ENCODE assay signal across 4 fruit fly cellular contexts in genomic region chr2L:7431861-7432601, dm6.
TF ChIP-seq lines count a peak whose summit lies in the region.

No protein-coding gene starts in this region.

- no peak for TF ChIP-seq CTCF in whole organism, embryonic (GFP tag; optimal IDR thresholded peaks at IDR 0.05; lab: Kevin White, UChicago)

TF ChIP-seq in whole organism, adult, 20 proteins besides CTCF, POLR2A, EP300 and RAD21:
- TF ChIP-seq Mnt (GFP tag; optimal IDR thresholded peaks at IDR 0.05; lab: Kevin White, UChicago): no peak
- TF ChIP-seq kay (GFP tag; lab: Kevin White, UChicago; ENCODE audit: borderline replicate concordance): peak; percentile 59

TF ChIP-seq in whole organism, embryonic, 481 proteins besides CTCF, POLR2A, EP300 and RAD21:
- no peak for TF ChIP-seq CG4854 (GFP tag; optimal IDR thresholded peaks at IDR 0.05; lab: Kevin White, UChicago)
- TF ChIP-seq CG1602 (GFP tag; optimal IDR thresholded peaks at IDR 0.05; lab: Kevin White, UChicago): no peak
- peak in 1 of 2 experiments; percentile 23 for TF ChIP-seq eve (GFP tag; optimal IDR thresholded peaks at IDR 0.05; lab: Kevin White, UChicago)
- no peak for TF ChIP-seq stwl (tag; optimal IDR thresholded peaks at IDR 0.05; lab: Kevin White, UChicago)
- TF ChIP-seq Atf6 (GFP tag; IDR thresholded peaks at IDR 0.05; lab: Robert Waterston, UW): no peak
- TF ChIP-seq CG18476 (GFP tag; optimal IDR thresholded peaks at IDR 0.05; lab: Kevin White, UChicago): no peak
- TF ChIP-seq grn (GFP tag; optimal IDR thresholded peaks at IDR 0.05; lab: Kevin White, UChicago): peak; percentile 30
- peak; percentile 56 for TF ChIP-seq CG34376 (GFP tag; optimal IDR thresholded peaks at IDR 0.05; lab: Kevin White, UChicago)
- TF ChIP-seq CG17802 (tag; optimal IDR thresholded peaks at IDR 0.05; lab: Kevin White, UChicago): no peak
- TF ChIP-seq gem (tag; optimal IDR thresholded peaks at IDR 0.05; lab: Kevin White, UChicago): no peak
- TF ChIP-seq prd (optimal IDR thresholded peaks at IDR 0.05; lab: Kevin White, UChicago): no peak
- TF ChIP-seq prd (GFP tag; IDR thresholded peaks at IDR 0.05; lab: Robert Waterston, UW): no peak
- TF ChIP-seq sens (GFP tag; lab: Kevin White, UChicago): peak; percentile 71
- peak; percentile 32 for TF ChIP-seq sug (tag; optimal IDR thresholded peaks at IDR 0.05; lab: Kevin White, UChicago)
- no peak for TF ChIP-seq sob (GFP tag; IDR thresholded peaks at IDR 0.05; lab: Robert Waterston, UW)
- TF ChIP-seq NC2β (GFP tag; optimal IDR thresholded peaks at IDR 0.05; lab: Kevin White, UChicago): no peak
- peak in 1 of 2 experiments; percentile 76 for TF ChIP-seq Hr78 (GFP tag; optimal IDR thresholded peaks at IDR 0.05; lab: Kevin White, UChicago)
- no peak for TF ChIP-seq CG17186 (GFP tag; optimal IDR thresholded peaks at IDR 0.05; lab: Kevin White, UChicago)
- peak; percentile 1 for TF ChIP-seq Med (GFP tag; lab: Kevin White, UChicago)
- peak in 1 of 2 experiments; percentile 90 for TF ChIP-seq Pdp1 (GFP tag; optimal IDR thresholded peaks at IDR 0.05; lab: Kevin White, UChicago)
- TF ChIP-seq Tbp (GFP tag; optimal IDR thresholded peaks at IDR 0.05; lab: Kevin White, UChicago): no peak
- TF ChIP-seq chinmo (GFP tag; IDR thresholded peaks at IDR 0.05; lab: Robert Waterston, UW; ENCODE audit: partially characterized antibody): 0 out of 4 replicates have a peak, but pooled peaks have one; percentile 52
- TF ChIP-seq CG13296 (GFP tag; optimal IDR thresholded peaks at IDR 0.05; lab: Kevin White, UChicago): no peak
- no peak for TF ChIP-seq H2.0 (GFP tag; IDR thresholded peaks at IDR 0.05; lab: Robert Waterston, UW)

TF ChIP-seq in whole organism, prepupa, 60 proteins besides CTCF, POLR2A, EP300 and RAD21:
- TF ChIP-seq svp (GFP tag; lab: Kevin White, UChicago) (peak; percentile 96), CG9139 (GFP tag; optimal IDR thresholded peaks at IDR 0.05; lab: Kevin White, UChicago) (no peak), CG6276 (GFP tag; optimal IDR thresholded peaks at IDR 0.05; lab: Kevin White, UChicago) (peak; percentile 25), vri (GFP tag; optimal IDR thresholded peaks at IDR 0.05; lab: Kevin White, UChicago) (peak; percentile 62)
TF ChIP-seq in whole organism, prepupa: peak in this region for 3.

TF ChIP-seq in whole organism, pupa, 21 proteins besides CTCF, POLR2A, EP300 and RAD21:
- TF ChIP-seq Pif1B (GFP tag; optimal IDR thresholded peaks at IDR 0.05; lab: Kevin White, UChicago) (no peak), EcR (GFP tag; optimal IDR thresholded peaks at IDR 0.05; lab: Kevin White, UChicago) (peak; percentile 53)
TF ChIP-seq in whole organism, pupa: peak in this region for 1.
